Fruit fly (Drosophila melanogaster): ENCODE measurements around the gene CG7430.
"Not testable (repeated sequence)": the region's sequence is repeated elsewhere in the genome, so short reads cannot be mapped to it uniquely, and the experiment has no call there.

The CG7430 gene

DNA sequence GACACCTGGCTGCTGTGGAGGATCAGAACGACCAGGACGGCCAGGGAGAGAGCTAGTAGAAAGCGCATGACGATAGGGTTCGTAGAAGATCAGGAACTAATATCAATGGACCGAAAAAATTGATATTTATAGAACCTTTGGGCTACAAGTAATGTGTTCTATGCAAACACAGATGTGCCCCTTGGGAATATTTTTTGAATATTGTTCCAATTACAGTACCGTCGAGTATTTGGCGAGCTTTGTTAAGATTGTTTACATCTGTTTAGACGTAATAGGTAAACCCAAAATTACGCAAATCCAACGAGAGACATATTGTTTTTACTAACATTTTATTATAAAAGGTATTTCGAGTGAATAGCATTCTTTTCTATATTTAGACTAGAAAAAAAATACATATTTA, 11.6 kb upstream of the CG7430 start, which contains the start of gene CG32189:
TSS of gene CG32189 (minus strand) at position 101 of the 400 bp plus-strand sequence.
- no peak for TF ChIP-seq Dll (optimal IDR thresholded peaks at IDR 0.05)
- TF ChIP-seq psq (optimal IDR thresholded peaks at IDR 0.05), result no peak
- no peak for TF ChIP-seq usp (GFP tag; optimal IDR thresholded peaks at IDR 0.05)
- no peak for TF ChIP-seq CG8478 (optimal IDR thresholded peaks at IDR 0.05)
- no peak for TF ChIP-seq pan (optimal IDR thresholded peaks at IDR 0.05)
- no peak for TF ChIP-seq EcR (GFP tag; optimal IDR thresholded peaks at IDR 0.05)

DNA sequence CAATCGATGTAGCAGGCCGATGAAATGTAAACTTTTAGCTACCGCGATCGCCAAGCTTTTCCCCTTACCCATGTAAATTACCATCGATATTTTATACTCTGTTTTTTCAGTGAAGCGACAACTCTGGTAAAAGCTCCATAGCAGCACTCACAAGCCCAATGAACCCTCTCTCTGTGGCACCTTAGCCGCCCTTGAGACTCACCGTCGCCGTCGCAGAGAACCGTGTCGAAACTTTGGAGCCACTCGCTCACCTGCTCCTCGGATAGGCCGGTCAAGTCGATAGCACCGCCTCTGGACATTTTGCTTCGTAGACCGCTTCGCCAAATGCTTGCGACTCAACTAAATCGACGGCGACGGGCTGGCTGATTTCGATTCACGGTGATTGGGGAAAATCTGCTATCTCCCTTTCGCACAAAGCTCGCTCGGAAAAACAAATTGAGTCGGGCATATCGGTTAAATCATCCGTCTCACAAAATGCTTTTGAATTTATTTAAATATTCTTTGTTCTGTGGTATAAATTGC, 5.6 kb upstream of the CG7430 start, which contains the start of gene CG5577:
TSS of gene CG5577 (minus strand) at position 343 of the 522 bp plus-strand sequence.
- no peak for TF ChIP-seq Dll (optimal IDR thresholded peaks at IDR 0.05)
- TF ChIP-seq EcR (GFP tag; optimal IDR thresholded peaks at IDR 0.05), result no peak
- TF ChIP-seq pan (optimal IDR thresholded peaks at IDR 0.05), result no peak
- TF ChIP-seq usp (GFP tag; optimal IDR thresholded peaks at IDR 0.05), result no peak
- no peak for TF ChIP-seq psq (optimal IDR thresholded peaks at IDR 0.05)
- no peak for TF ChIP-seq CG8478 (optimal IDR thresholded peaks at IDR 0.05)

DNA sequence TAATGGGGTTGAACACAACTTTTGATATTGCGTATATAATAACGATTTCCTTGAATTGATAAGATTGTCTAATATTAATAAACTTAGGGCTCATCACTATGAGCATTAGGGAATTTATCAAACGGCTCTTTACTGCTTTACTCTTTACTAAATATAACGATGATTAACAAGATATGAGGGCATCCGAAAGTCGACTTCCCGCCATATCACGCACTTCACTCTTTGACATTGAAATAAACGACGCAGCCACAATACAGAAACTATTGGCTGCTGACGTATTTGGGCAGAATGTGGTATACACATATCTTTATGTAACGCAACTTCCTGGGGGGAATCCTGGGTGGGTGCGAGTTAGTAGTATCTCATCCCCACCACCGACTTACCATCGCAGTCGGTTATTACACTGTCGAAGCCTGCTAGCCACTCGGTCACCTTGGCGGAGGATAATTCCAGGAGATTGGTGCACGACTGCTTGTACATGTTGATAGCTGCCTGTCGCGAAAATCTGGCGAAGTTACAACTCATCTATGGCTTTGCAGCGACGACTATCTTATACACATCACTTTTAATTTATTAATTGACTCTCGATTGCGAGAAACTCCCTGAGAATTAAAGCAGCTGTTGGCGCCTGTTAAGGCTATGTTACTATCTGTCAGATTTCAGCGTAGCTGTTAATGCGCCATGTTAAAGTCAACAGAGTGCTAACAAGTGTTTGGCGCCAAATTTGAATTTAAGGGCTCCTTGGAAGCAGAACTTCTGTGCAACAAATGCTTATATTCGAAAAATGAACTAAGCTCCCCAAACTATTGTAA, 3.6 kb upstream of the CG7430 start, which contains the start of gene CG5567:
TSS of gene CG5567 (minus strand) at position 653 of the 812 bp plus-strand sequence.
- TF ChIP-seq Dll (optimal IDR thresholded peaks at IDR 0.05), result no peak
- TF ChIP-seq CG8478 (optimal IDR thresholded peaks at IDR 0.05), result no peak
- no peak for TF ChIP-seq usp (GFP tag; optimal IDR thresholded peaks at IDR 0.05)
- TF ChIP-seq EcR (GFP tag; optimal IDR thresholded peaks at IDR 0.05), result no peak
- TF ChIP-seq psq (optimal IDR thresholded peaks at IDR 0.05), result no peak
- no peak for TF ChIP-seq pan (optimal IDR thresholded peaks at IDR 0.05)

DNA sequence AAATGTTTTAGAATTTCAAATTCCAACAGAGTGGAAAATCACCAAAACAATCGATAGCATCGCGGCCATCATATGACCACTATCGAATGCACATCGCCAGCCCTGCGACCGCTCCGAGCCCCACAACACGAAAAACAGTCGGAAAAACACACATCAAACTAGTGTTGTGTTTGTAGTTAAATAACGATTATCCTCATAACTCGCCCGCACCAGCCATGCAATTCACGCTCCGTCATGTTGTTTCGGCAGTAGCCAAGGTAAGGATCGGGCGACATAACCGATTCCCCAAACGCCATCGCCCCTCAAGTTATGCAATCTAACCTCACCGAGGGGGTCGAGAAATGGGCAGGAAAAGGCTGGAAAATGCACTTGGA, 253 bp downstream of the CG7430 start:
- no peak for TF ChIP-seq psq (optimal IDR thresholded peaks at IDR 0.05)
- TF ChIP-seq EcR (GFP tag; optimal IDR thresholded peaks at IDR 0.05), result no peak
- no peak for TF ChIP-seq usp (GFP tag; optimal IDR thresholded peaks at IDR 0.05)
- no peak for TF ChIP-seq pan (optimal IDR thresholded peaks at IDR 0.05)
- no peak for TF ChIP-seq CG8478 (optimal IDR thresholded peaks at IDR 0.05)
- TF ChIP-seq Dll (optimal IDR thresholded peaks at IDR 0.05), result no peak

DNA sequence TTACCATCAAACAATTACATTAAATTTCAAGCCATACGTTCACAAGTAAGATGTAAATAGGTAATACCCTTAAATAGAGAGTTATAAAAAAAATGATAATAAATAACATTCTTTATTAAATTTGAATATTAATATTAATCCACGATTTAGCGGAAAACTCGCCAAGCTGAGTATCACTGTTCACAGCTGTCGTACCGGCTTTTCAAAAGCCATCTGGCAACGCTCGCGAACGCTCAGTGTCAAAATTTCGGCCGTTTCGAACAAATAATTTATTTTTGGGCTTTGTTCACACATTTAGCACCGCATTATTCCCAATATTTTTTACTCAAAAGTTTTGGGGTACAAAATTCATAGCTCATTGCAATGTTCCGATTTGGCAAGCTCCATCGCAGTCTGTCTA, 2.8 kb downstream of the CG7430 start, which contains the start of gene TrpRS-m:
TSS of gene TrpRS-m (plus strand) at position 211 of the 400 bp plus-strand sequence.
- no peak for TF ChIP-seq Dll (optimal IDR thresholded peaks at IDR 0.05)
- no peak for TF ChIP-seq usp (GFP tag; optimal IDR thresholded peaks at IDR 0.05)
- TF ChIP-seq CG8478 (optimal IDR thresholded peaks at IDR 0.05), result no peak
- TF ChIP-seq EcR (GFP tag; optimal IDR thresholded peaks at IDR 0.05), result no peak
- TF ChIP-seq psq (optimal IDR thresholded peaks at IDR 0.05), result no peak
- TF ChIP-seq pan (optimal IDR thresholded peaks at IDR 0.05), result no peak

DNA sequence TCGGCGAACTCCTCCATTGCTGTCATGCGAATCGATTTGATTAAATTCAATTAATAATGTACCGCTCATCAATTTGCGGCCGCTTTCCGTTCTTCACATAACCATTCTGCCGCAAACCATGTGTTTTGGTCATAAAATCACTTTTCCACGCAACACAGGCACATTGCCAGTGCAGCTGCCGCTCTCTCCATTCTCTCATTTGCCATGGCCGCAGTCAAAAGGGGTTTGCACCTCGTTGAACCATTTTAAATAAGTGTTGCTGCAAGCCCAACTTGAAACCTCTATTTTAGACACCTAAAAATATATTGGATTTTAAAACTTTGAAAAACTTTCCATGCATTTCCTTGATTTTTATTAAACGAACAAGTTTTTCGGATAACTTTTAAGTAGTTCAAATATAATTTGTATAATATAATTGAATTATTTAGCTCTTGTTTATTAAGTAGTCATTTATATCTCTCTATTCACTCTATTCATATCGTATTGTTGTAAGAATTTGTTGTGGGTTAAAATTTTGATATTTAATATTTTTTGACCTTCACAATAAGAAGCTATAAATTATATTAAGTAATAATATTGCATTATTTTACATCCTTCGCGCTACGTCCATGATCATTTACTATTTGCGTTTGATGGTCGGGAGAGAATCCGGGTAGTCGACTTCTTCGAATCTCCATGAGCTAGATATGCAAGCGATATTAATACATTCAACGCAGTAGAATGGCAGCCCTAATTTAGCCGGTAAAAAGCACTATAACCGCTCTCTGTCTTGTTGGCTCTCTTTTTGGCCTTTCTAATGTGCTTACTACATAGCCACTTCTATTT, 10.2 kb downstream of the CG7430 start, which contains the start of gene CG5535:
TSS of gene CG5535 (minus strand) at position 140 of the 825 bp plus-strand sequence.
- TF ChIP-seq CG8478 (optimal IDR thresholded peaks at IDR 0.05), result no peak
- TF ChIP-seq psq (optimal IDR thresholded peaks at IDR 0.05), result no peak
- TF ChIP-seq usp (GFP tag; optimal IDR thresholded peaks at IDR 0.05), result no peak

DNA sequence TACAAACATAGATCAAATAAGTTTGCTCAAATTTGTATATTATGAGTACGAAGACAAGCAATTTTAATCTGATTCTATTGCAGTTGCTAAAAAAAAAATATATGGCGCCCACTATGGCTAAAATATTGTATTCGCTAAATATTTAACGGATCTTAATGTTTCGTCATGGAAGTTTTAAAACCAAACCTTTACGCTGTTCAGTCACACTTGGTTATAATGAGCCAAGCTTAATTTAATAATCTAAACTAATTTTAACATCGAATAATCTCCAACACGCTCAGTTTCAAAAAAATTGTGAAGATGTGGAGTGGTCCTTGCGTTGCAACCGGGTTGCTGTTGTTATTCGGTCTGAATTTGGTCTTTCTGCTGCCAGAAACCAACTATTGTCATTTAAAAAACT, 11.5 kb downstream of the CG7430 start, which contains the start of gene CG34002:
TSS of gene CG34002 (plus strand) at position 301 of the 400 bp plus-strand sequence.
- TF ChIP-seq CG8478 (optimal IDR thresholded peaks at IDR 0.05); usp (GFP tag; optimal IDR thresholded peaks at IDR 0.05); Dll (optimal IDR thresholded peaks at IDR 0.05): not testable (repeated sequence)

DNA sequence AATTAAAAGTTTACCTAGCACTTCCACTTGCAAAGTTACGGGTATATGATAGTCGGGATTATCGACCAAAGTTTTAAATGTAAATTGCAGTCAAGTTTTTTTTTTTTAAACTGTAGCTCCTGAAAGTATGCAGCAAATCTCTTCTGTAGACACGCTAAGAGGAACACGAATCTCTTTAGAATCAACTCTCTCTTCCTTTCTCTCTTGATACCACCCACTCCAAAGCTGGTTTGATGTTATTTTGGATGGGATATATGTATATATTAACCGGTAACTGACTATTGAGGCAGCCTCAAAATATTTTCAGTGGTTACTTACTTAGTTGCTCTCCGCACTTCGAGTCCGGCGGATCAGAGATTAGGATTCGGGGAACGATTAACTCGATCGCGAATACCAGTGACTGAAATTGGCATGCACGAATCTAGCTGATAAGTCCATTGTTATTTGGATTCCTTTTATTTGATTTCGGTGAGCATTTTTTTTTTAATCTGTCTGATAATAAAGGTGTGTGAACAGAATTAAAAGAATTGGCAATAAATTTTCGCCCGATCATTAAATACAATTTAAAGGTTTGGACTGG, 32.2 kb downstream of the CG7430 start, which contains the start of gene CG7408:
TSS of gene CG7408 (plus strand) at position 316 of the 580 bp plus-strand sequence.
- no peak for TF ChIP-seq usp (GFP tag; optimal IDR thresholded peaks at IDR 0.05)
- no peak for TF ChIP-seq EcR (GFP tag; optimal IDR thresholded peaks at IDR 0.05)
- TF ChIP-seq Dll (optimal IDR thresholded peaks at IDR 0.05), result no peak
- no peak for TF ChIP-seq pan (optimal IDR thresholded peaks at IDR 0.05)
- no peak for TF ChIP-seq psq (optimal IDR thresholded peaks at IDR 0.05)
- no peak for TF ChIP-seq CG8478 (optimal IDR thresholded peaks at IDR 0.05)

DNA sequence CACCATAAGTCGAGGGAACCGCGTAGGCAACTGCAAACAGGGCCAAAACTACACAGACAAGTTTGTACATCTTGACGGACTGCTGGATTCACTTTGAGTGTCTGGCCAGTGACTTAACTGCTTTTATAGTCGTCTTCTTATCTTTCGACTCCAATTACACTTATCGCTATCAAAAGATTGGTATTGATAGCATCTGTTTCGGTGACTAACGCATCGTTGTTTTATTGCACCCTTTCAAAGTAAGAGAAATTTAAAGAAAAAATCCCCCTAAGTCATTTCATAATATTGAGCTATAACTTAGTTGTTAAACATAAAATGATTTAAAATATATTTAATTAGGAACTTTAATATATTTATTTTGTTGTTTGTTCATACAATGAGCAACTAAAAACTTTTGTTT, 37.6 kb downstream of the CG7430 start, which contains the start of gene CG5506:
TSS of gene CG5506 (minus strand) at position 101 of the 400 bp plus-strand sequence.
- TF ChIP-seq EcR (GFP tag; optimal IDR thresholded peaks at IDR 0.05) (no peak), Dll (optimal IDR thresholded peaks at IDR 0.05) (no peak), psq (optimal IDR thresholded peaks at IDR 0.05) (no peak), usp (GFP tag; optimal IDR thresholded peaks at IDR 0.05) (no peak), CG8478 (optimal IDR thresholded peaks at IDR 0.05) (no peak), pan (optimal IDR thresholded peaks at IDR 0.05) (no peak)

DNA sequence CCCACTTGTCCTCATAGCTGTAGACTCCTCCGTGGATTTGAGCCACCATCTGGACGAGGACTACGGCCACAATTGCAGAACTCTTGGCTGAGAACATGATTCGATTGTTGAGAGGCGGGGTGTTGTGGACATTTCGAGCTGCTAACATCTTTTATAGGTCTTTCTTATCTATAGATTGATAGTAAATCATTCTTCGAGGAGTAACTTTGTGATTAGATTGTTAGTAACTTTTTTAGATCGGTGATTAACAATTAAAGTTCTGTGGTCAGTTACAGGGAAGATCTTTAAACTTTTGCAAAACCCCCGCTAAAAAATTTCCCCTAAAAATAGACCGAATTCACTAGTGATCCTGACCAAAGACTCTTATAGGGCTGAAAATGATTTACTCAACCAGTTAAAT, 39.8 kb downstream of the CG7430 start, which contains the start of gene CG16775:
TSS of gene CG16775 (minus strand) at position 101 of the 400 bp plus-strand sequence.
- TF ChIP-seq Dll (optimal IDR thresholded peaks at IDR 0.05), result no peak
- TF ChIP-seq psq (optimal IDR thresholded peaks at IDR 0.05), result no peak
- TF ChIP-seq EcR (GFP tag; optimal IDR thresholded peaks at IDR 0.05), result no peak

DNA sequence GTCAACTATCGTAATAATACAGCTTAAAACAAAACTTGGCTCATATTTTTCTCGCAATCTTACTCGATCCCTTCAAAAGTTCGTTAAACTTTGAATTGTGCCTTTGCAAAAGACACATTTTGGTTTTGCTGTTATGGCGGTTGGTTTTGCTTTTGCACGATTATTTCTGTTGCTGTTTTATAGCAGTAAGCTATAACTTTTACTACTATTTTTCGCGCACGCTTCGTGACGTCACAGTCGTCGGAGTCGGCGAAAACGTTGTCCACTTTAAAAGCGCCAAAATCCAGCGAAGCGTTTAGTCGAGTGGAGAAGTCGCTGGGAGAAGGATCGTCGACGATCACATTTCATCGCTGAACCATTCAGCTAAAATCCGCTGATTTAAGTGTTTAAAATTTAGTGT, 40.7 kb downstream of the CG7430 start, which contains the start of gene CG7402:
TSS of gene CG7402 (plus strand) at position 313 of the 400 bp plus-strand sequence.
- TF ChIP-seq EcR (GFP tag; optimal IDR thresholded peaks at IDR 0.05), result no peak
- no peak for TF ChIP-seq psq (optimal IDR thresholded peaks at IDR 0.05)
- no peak for TF ChIP-seq pan (optimal IDR thresholded peaks at IDR 0.05)
- no peak for TF ChIP-seq CG8478 (optimal IDR thresholded peaks at IDR 0.05)
- no peak for TF ChIP-seq usp (GFP tag; optimal IDR thresholded peaks at IDR 0.05)
- no peak for TF ChIP-seq Dll (optimal IDR thresholded peaks at IDR 0.05)

Measured in whole organism.